Worm (Caenorhabditis elegans) whole organism, L3 larva: ENCODE results near the gene let-711.
A peak's percentile ranks its signal among the peaks of the same experiment; 100 is the strongest.

Experiments used
- R02D3.7 ChIP-seq: fragments of 150-350 bp; optimal IDR thresholded peaks from 2 replicates; lab custom pipeline; 2014; ENCODE audit warnings: missing biosample characterization, missing genetic modification characterization
- ZK546.5 ChIP-seq: sonication (generic microtip); optimal IDR thresholded peaks from 2 replicates; lab custom pipeline; 2017; ENCODE audit warnings: missing biosample characterization, missing genetic modification characterization
- aly-2 ChIP-seq: fragments of 150-350 bp; optimal IDR thresholded peaks from 2 replicates; lab custom pipeline; 2014; ENCODE audit warnings: missing biosample characterization, missing genetic modification characterization
- ama-1 ChIP-seq: fragments of 150-350 bp; optimal IDR thresholded peaks from 2 replicates; lab custom pipeline; 2018
- ceh-16 ChIP-seq: sonication (generic microtip); optimal IDR thresholded peaks from 2 replicates; lab custom pipeline; 2017; ENCODE audit warnings: missing biosample characterization, missing genetic modification characterization
- ceh-28 ChIP-seq: fragments of 150-350 bp; optimal IDR thresholded peaks from 2 replicates; lab custom pipeline; 2014; ENCODE audit warnings: missing biosample characterization, missing genetic modification reagents, missing genetic modification characterization
- ceh-82 ChIP-seq: fragments of 150-350 bp; optimal IDR thresholded peaks from 2 replicates; lab custom pipeline; 2014; ENCODE audit warnings: missing biosample characterization, missing genetic modification characterization
- ceh-9 ChIP-seq: sonication (generic microtip); optimal IDR thresholded peaks from 2 replicates; lab custom pipeline; 2018; ENCODE audit warnings: missing biosample characterization, missing genetic modification characterization
- daf-12 ChIP-seq: fragments of 150-350 bp; optimal IDR thresholded peaks from 2 replicates; lab custom pipeline; 2014; ENCODE audit warnings: missing biosample characterization, missing genetic modification reagents, missing genetic modification characterization
- egl-27 ChIP-seq: sonication (generic microtip); optimal IDR thresholded peaks from 4 replicates; lab custom pipeline; 2017; ENCODE audit warnings: missing biosample characterization, missing genetic modification reagents, missing genetic modification characterization
- egl-5 ChIP-seq: fragments of 150-350 bp; optimal IDR thresholded peaks from 2 replicates; lab custom pipeline; 2017; ENCODE audit warnings: missing biosample characterization, missing genetic modification reagents, missing genetic modification characterization, inconsistent platforms
- elt-1 ChIP-seq: fragments of 150-350 bp; optimal IDR thresholded peaks from 2 replicates; lab custom pipeline; 2014; ENCODE audit warnings: missing biosample characterization, missing genetic modification characterization
- elt-2 ChIP-seq: sonication (generic microtip); optimal IDR thresholded peaks from 2 replicates; lab custom pipeline; 2016; ENCODE audit warnings: missing genetic modification reagents, mild to moderate bottlenecking, missing genetic modification characterization, missing compliant biosample characterization
- elt-3 ChIP-seq, 3 experiments: fragments of 150-350 bp in 1 of 3; sonication (generic microtip) in 2 of 3; optimal IDR thresholded peaks; 2 replicates in 2 of 3; 4 replicates in 1 of 3; lab custom pipeline; 2014 to 2017; ENCODE audit warnings: missing biosample characterization in 3 of 3, missing genetic modification characterization in 3 of 3
- eor-1 ChIP-seq, 2 experiments: fragments of 150-350 bp; optimal IDR thresholded peaks; 2 replicates each; lab custom pipeline; 2014 to 2018; ENCODE audit warnings: missing biosample characterization in 2 of 2, missing genetic modification characterization in 2 of 2
- fkh-10 ChIP-seq: sonication (generic microtip); optimal IDR thresholded peaks from 2 replicates; lab custom pipeline; 2017; ENCODE audit warnings: missing biosample characterization, missing genetic modification reagents, missing genetic modification characterization
- fkh-2 ChIP-seq: fragments of 150-350 bp; optimal IDR thresholded peaks from 2 replicates; lab custom pipeline; 2014; ENCODE audit warnings: missing biosample characterization, missing genetic modification reagents, missing genetic modification characterization
- fos-1 ChIP-seq: fragments of 150-350 bp; optimal IDR thresholded peaks from 2 replicates; lab custom pipeline; 2014; ENCODE audit warnings: missing biosample characterization, missing genetic modification characterization
- jun-1 ChIP-seq: fragments of 150-350 bp; optimal IDR thresholded peaks from 2 replicates; lab custom pipeline; 2014; ENCODE audit warnings: missing biosample characterization, missing genetic modification reagents, missing genetic modification characterization
- lin-15B ChIP-seq: fragments of 150-350 bp; optimal IDR thresholded peaks from 2 replicates; lab custom pipeline; 2014; ENCODE audit warnings: missing biosample characterization, missing genetic modification characterization
- lin-39 ChIP-seq: fragments of 150-350 bp; optimal IDR thresholded peaks from 2 replicates; lab custom pipeline; 2018; ENCODE audit warnings: missing biosample characterization, missing genetic modification reagents, missing genetic modification characterization
- lsy-12 ChIP-seq: sonication (generic microtip); optimal IDR thresholded peaks from 2 replicates; lab custom pipeline; 2016; ENCODE audit warnings: mild to moderate bottlenecking, missing genetic modification characterization, missing compliant biosample characterization
- mdl-1 ChIP-seq: fragments of 150-350 bp; optimal IDR thresholded peaks from 2 replicates; lab custom pipeline; 2014; ENCODE audit warnings: missing biosample characterization, missing genetic modification characterization
- mml-1 ChIP-seq: fragments of 150-350 bp; sonication (generic microtip); optimal IDR thresholded peaks from 3 replicates; lab custom pipeline; 2014; ENCODE audit warnings: missing biosample characterization, missing genetic modification characterization
- nfya-1 ChIP-seq: sonication (generic microtip); optimal IDR thresholded peaks from 2 replicates; lab custom pipeline; 2017; ENCODE audit warnings: missing genetic modification characterization, mild to moderate bottlenecking, missing compliant biosample characterization, antibody characterized with exemption, moderate library complexity; ENCODE audit not compliant: insufficient read depth
- nhr-11 ChIP-seq: fragments of 150-350 bp; optimal IDR thresholded peaks from 2 replicates; lab custom pipeline; 2014; ENCODE audit warnings: missing biosample characterization, missing genetic modification characterization
- nhr-12 ChIP-seq: fragments of 150-350 bp; optimal IDR thresholded peaks from 2 replicates; lab custom pipeline; 2014; ENCODE audit warnings: missing biosample characterization, missing genetic modification characterization
- nhr-23 ChIP-seq: fragments of 150-350 bp; optimal IDR thresholded peaks from 2 replicates; lab custom pipeline; 2014; ENCODE audit warnings: missing biosample characterization, missing genetic modification reagents, missing genetic modification characterization
- nhr-237 ChIP-seq: fragments of 150-350 bp; optimal IDR thresholded peaks from 2 replicates; lab custom pipeline; 2014; ENCODE audit warnings: missing biosample characterization, missing genetic modification characterization
- nhr-25 ChIP-seq: sonication (generic microtip); optimal IDR thresholded peaks from 2 replicates; lab custom pipeline; 2017; ENCODE audit warnings: missing biosample characterization, missing genetic modification characterization
- nhr-28 ChIP-seq: fragments of 150-350 bp; optimal IDR thresholded peaks from 2 replicates; lab custom pipeline; 2014; ENCODE audit warnings: missing biosample characterization, missing genetic modification characterization
- nhr-43 ChIP-seq: sonication (generic microtip); optimal IDR thresholded peaks from 2 replicates; lab custom pipeline; 2016; ENCODE audit warnings: mild to moderate bottlenecking, missing genetic modification characterization, missing compliant biosample characterization; ENCODE audit not compliant: poor library complexity, severe bottlenecking
- nhr-67 ChIP-seq: fragments of 150-350 bp; optimal IDR thresholded peaks from 2 replicates; lab custom pipeline; 2014; ENCODE audit warnings: missing biosample characterization, missing genetic modification characterization
- nhr-76 ChIP-seq: fragments of 150-350 bp; sonication (generic microtip); optimal IDR thresholded peaks from 5 replicates; lab custom pipeline; 2014; ENCODE audit warnings: missing biosample characterization, missing genetic modification characterization
- nhr-77 ChIP-seq: fragments of 150-350 bp; optimal IDR thresholded peaks from 2 replicates; lab custom pipeline; 2014; ENCODE audit warnings: missing biosample characterization, missing genetic modification characterization
- pha-4 ChIP-seq: fragments of 150-350 bp; optimal IDR thresholded peaks from 2 replicates; lab custom pipeline; 2014; ENCODE audit warnings: missing biosample characterization, missing genetic modification reagents, missing genetic modification characterization
- pqm-1 ChIP-seq: fragments of 150-350 bp; optimal IDR thresholded peaks from 2 replicates; lab custom pipeline; 2017; ENCODE audit warnings: missing biosample characterization, missing genetic modification characterization, inconsistent platforms
- sea-2 ChIP-seq: fragments of 150-350 bp; sonication (generic microtip); optimal IDR thresholded peaks from 4 replicates; lab custom pipeline; 2014; ENCODE audit warnings: missing biosample characterization, missing genetic modification reagents, missing genetic modification characterization
- skn-1 ChIP-seq: fragments of 150-350 bp; optimal IDR thresholded peaks from 2 replicates; lab custom pipeline; 2014; ENCODE audit warnings: missing biosample characterization, missing genetic modification characterization
- snpc-4 ChIP-seq: fragments of 150-350 bp; optimal IDR thresholded peaks from 2 replicates; lab custom pipeline; 2014; ENCODE audit warnings: missing biosample characterization, missing genetic modification characterization
- tbx-2 ChIP-seq: sonication (generic microtip); optimal IDR thresholded peaks from 2 replicates; lab custom pipeline; 2016; ENCODE audit warnings: mild to moderate bottlenecking, missing genetic modification characterization, missing compliant biosample characterization
- unc-62 ChIP-seq: fragments of 150-350 bp; sonication (generic microtip); optimal IDR thresholded peaks from 4 replicates; lab custom pipeline; 2014; ENCODE audit warnings: missing biosample characterization, missing genetic modification reagents, missing genetic modification characterization
- zag-1 ChIP-seq: fragments of 150-350 bp; optimal IDR thresholded peaks from 2 replicates; lab custom pipeline; 2014; ENCODE audit warnings: missing biosample characterization, missing genetic modification characterization
- ztf-11 ChIP-seq: fragments of 150-350 bp; optimal IDR thresholded peaks from 2 replicates; lab custom pipeline; 2014; ENCODE audit warnings: missing biosample characterization, missing genetic modification characterization
- ztf-4 ChIP-seq: fragments of 150-350 bp; optimal IDR thresholded peaks from 2 replicates; lab custom pipeline; 2014; ENCODE audit warnings: missing biosample characterization, missing genetic modification characterization

Gene let-711

ce11 chrIII:6971662-6972284 is 25.3 kb downstream of the let-711 start, which contains the start of the genes eef-1A.1 and rfc-4 (continued):
- TF ChIP-seq egl-27 (tag; lab: Kevin White, UChicago) (peak; percentile 36), fkh-2 (no peak), eor-1 (tag; optimal IDR thresholded peaks at IDR 0.05; lab: Kevin White, UChicago) (no peak), nhr-11 (tag; lab: Kevin White, UChicago) (peak; percentile 88), ztf-4 (peak; percentile 60), mdl-1 (peak; percentile 21), aly-2 (tag; lab: Kevin White, UChicago) (peak; percentile 59), fos-1 (tag; lab: Kevin White, UChicago) (peak; percentile 51), nhr-76 (peak; percentile 41)

ce11 chrIII:6973682-6974081 is 27.2 kb downstream of the let-711 start, which contains the start of gene F31E3.2:
TSS of gene F31E3.2 (plus strand) at chrIII:6973982.
- peak; percentile 24 for TF ChIP-seq nfya-1 (tag; lab: Kevin White, UChicago)
- TF ChIP-seq ceh-16 (tag; lab: Kevin White, UChicago) = no peak
- TF ChIP-seq ceh-28 (tag; lab: Kevin White, UChicago) = no peak

ce11 chrIII:6974952-6975351 is 28.4 kb downstream of the let-711 start:
- TF ChIP-seq fkh-2 (no peak), mml-1 (tag; lab: Kevin White, UChicago) (no peak), nhr-77 (tag; lab: Kevin White, UChicago) (no peak), jun-1 (no peak), ceh-9 (tag; lab: Kevin White, UChicago) (no peak), nfya-1 (tag; lab: Kevin White, UChicago) (no peak), nhr-67 (tag; lab: Kevin White, UChicago) (no peak), ama-1 (no peak), zag-1 (tag; lab: Kevin White, UChicago) (no peak), lsy-12 (tag; lab: Kevin White, UChicago) (no peak)

- TF ChIP-seq skn-1 (tag; lab: Kevin White, UChicago) = no peak
- TF ChIP-seq daf-12 (tag; lab: Kevin White, UChicago) = no peak
- TF ChIP-seq elt-2 (tag; lab: Kevin White, UChicago) = no peak
- peak; percentile 78 for TF ChIP-seq nhr-23
- TF ChIP-seq ceh-82 = no peak
- no peak for TF ChIP-seq fkh-2
- no peak for TF ChIP-seq nhr-77 (tag; lab: Kevin White, UChicago)
- peak; percentile 79 for TF ChIP-seq nfya-1 (tag; lab: Kevin White, UChicago)
- TF ChIP-seq elt-3 (tag; optimal IDR thresholded peaks at IDR 0.05; lab: Kevin White, UChicago) = no peak
- peak; percentile 44 for TF ChIP-seq nhr-43 (tag; lab: Kevin White, UChicago)
- no peak for TF ChIP-seq ztf-4
- peak; percentile 57 for TF ChIP-seq lin-15B (tag; lab: Kevin White, UChicago)
- TF ChIP-seq eor-1 (tag; optimal IDR thresholded peaks at IDR 0.05; lab: Kevin White, UChicago) = no peak
- peak; percentile 31 for TF ChIP-seq elt-1 (tag; lab: Kevin White, UChicago)
- no peak for TF ChIP-seq mml-1 (tag; lab: Kevin White, UChicago)
- peak; percentile 1 for TF ChIP-seq egl-5 (tag; lab: Kevin White, UChicago)
- no peak for TF ChIP-seq aly-2 (tag; lab: Kevin White, UChicago)
- no peak for TF ChIP-seq ceh-16 (tag; lab: Kevin White, UChicago)
- no peak for TF ChIP-seq ztf-11
- TF ChIP-seq ceh-9 (tag; lab: Kevin White, UChicago) = no peak
- TF ChIP-seq fkh-10 (GFP tag; lab: Kevin White, UChicago) = no peak
- no peak for TF ChIP-seq fos-1 (tag; lab: Kevin White, UChicago)
- TF ChIP-seq R02D3.7 (tag; lab: Kevin White, UChicago) = peak; percentile 38
- peak; percentile 100 for TF ChIP-seq unc-62
- peak; percentile 2 for TF ChIP-seq nhr-11 (tag; lab: Kevin White, UChicago)
- no peak for TF ChIP-seq nhr-28 (tag; lab: Kevin White, UChicago)
- peak; percentile 48 for TF ChIP-seq ama-1
- TF ChIP-seq nhr-76 = no peak
- no peak for TF ChIP-seq zag-1 (tag; lab: Kevin White, UChicago)
- no peak for TF ChIP-seq lsy-12 (tag; lab: Kevin White, UChicago)
- TF ChIP-seq nhr-237 (tag; lab: Kevin White, UChicago) = no peak
- peak; percentile 5 for TF ChIP-seq tbx-2
- peak; percentile 95 for TF ChIP-seq nhr-25 (tag; lab: Kevin White, UChicago)
- TF ChIP-seq snpc-4 (tag; lab: Kevin White, UChicago) = no peak
- no peak for TF ChIP-seq egl-27 (tag; lab: Kevin White, UChicago)
- TF ChIP-seq nhr-12 (tag; lab: Kevin White, UChicago) = no peak
- no peak for TF ChIP-seq sea-2 (GFP tag; lab: Kevin White, UChicago)
- TF ChIP-seq pqm-1 (tag; lab: Kevin White, UChicago) = no peak
- TF ChIP-seq pha-4 (tag; lab: Kevin White, UChicago) = no peak
- TF ChIP-seq mdl-1 = no peak
- no peak for TF ChIP-seq ZK546.5
- peak; percentile 88 for TF ChIP-seq lin-39 (tag; lab: Kevin White, UChicago)
Measured at ce11 chrIII:6978875-6979274, 32.4 kb downstream of the let-711 start.
